Fruit fly (Drosophila melanogaster) whole organism, prepupa: ENCODE measurements around the gene Top3beta.

Source experiments
- CG3919 ChIP-seq: fragments of 200-800 bp; sonication (Bioruptor generic); optimal IDR thresholded peaks from 3 replicates; lab custom pipeline; 2016; ENCODE audit warnings: missing biosample characterization, missing genetic modification characterization
- Hr4 ChIP-seq: fragments of 200-800 bp; sonication (Bioruptor generic); optimal IDR thresholded peaks from 3 replicates; lab custom pipeline; 2016; ENCODE audit warnings: missing biosample characterization, missing genetic modification characterization
- pdm3 ChIP-seq: fragments of 200-800 bp; sonication (Bioruptor generic); optimal IDR thresholded peaks from 3 replicates; lab custom pipeline; 2016; ENCODE audit warnings: missing biosample characterization, missing genetic modification characterization

dm6 chrX:6308852-6309251 is 21.1 kb upstream of the Top3beta start, which contains the start of gene CG15894:
- TF ChIP-seq pdm3 (peak; percentile 15), CG3919 (peak; percentile 22), Hr4 (GFP tag; lab: Kevin White, UChicago) (peak; percentile 0)
